Worm (Caenorhabditis elegans) whole organism, L4 larva: Measurements from ENCODE around the gene rmh-2.
A peak's percentile ranks its signal among the peaks of the same experiment; 100 is the strongest.

Experiments used
- D1046.2 ChIP-seq: fragments of 200-800 bp; sonication (Bioruptor generic); IDR thresholded peaks from 2 replicates; pipeline ENCODE4 v1.3.6; 2022; ENCODE audit warnings: missing genetic modification characterization, missing compliant biosample characterization
- F26F4.8 ChIP-seq: fragments of 200-800 bp; sonication (Bioruptor generic); conservative IDR thresholded peaks from 2 replicates; pipeline ENCODE4 v1.3.6; 2022; ENCODE audit warnings: missing genetic modification characterization, missing compliant biosample characterization
- F37D6.2 ChIP-seq: sonication (generic microtip); optimal IDR thresholded peaks from 2 replicates; lab custom pipeline; 2016; ENCODE audit warnings: mild to moderate bottlenecking, missing genetic modification characterization, missing compliant biosample characterization
- F44E2.7 ChIP-seq: fragments of 200-800 bp; sonication (Bioruptor generic); IDR thresholded peaks from 2 replicates; pipeline ENCODE4 v2.1.2; 2022; ENCODE audit warnings: missing genetic modification characterization, missing compliant biosample characterization
- F49E8.2 ChIP-seq: sonication (generic microtip); optimal IDR thresholded peaks from 2 replicates; lab custom pipeline; 2016; ENCODE audit warnings: missing compliant biosample characterization, mild to moderate bottlenecking, missing genetic modification characterization, borderline replicate concordance
- T20F7.1 ChIP-seq: fragments of 200-800 bp; sonication (Bioruptor generic); optimal IDR thresholded peaks from 2 replicates; lab custom pipeline; 2018; ENCODE audit warnings: mild to moderate bottlenecking, missing genetic modification characterization, missing compliant biosample characterization
- Y5F2A.4 ChIP-seq: fragments of 200-800 bp; sonication (Bioruptor generic); optimal IDR thresholded peaks from 2 replicates; lab custom pipeline; 2018; ENCODE audit warnings: mild to moderate bottlenecking, missing genetic modification characterization, missing compliant biosample characterization
- ZK546.5 ChIP-seq, 2 experiments: sonication (generic microtip); optimal IDR thresholded peaks; 2 replicates each; lab custom pipeline; 2017; ENCODE audit warnings: missing biosample characterization in 2 of 2, missing genetic modification characterization in 2 of 2
- aha-1 ChIP-seq: fragments of 150-350 bp; peaks from one replicate; lab custom pipeline; 2014; ENCODE audit warnings: missing biosample characterization, missing genetic modification characterization
- ceh-28 ChIP-seq: fragments of 150-350 bp; optimal IDR thresholded peaks from 2 replicates; lab custom pipeline; 2014; ENCODE audit warnings: missing biosample characterization, missing genetic modification reagents, missing genetic modification characterization
- ceh-44 ChIP-seq: fragments of 200-800 bp; sonication (Bioruptor generic); IDR thresholded peaks from 2 replicates; pipeline ENCODE4 v1.3.6; 2022; ENCODE audit warnings: missing genetic modification reagents, missing genetic modification characterization, missing compliant biosample characterization
- cey-2 ChIP-seq: sonication (generic microtip); optimal IDR thresholded peaks from 3 replicates; lab custom pipeline; 2017; ENCODE audit warnings: missing genetic modification characterization, mild to moderate bottlenecking, missing compliant biosample characterization, antibody characterized with exemption, borderline replicate concordance; ENCODE audit not compliant: insufficient read depth
- daf-12 ChIP-seq: fragments of 150-350 bp; optimal IDR thresholded peaks from 2 replicates; lab custom pipeline; 2014; ENCODE audit warnings: missing biosample characterization, missing genetic modification reagents, missing genetic modification characterization
- daf-19 ChIP-seq: fragments of 200-800 bp; sonication (Bioruptor generic); conservative IDR thresholded peaks from 2 replicates; pipeline ENCODE4 v1.3.6; 2022; ENCODE audit warnings: missing genetic modification characterization, missing compliant biosample characterization
- daf-8 ChIP-seq: fragments of 200-800 bp; sonication (Bioruptor generic); IDR thresholded peaks from 2 replicates; pipeline ENCODE4 v1.3.6; 2022; ENCODE audit warnings: missing genetic modification characterization, missing compliant biosample characterization
- dmd-6 ChIP-seq: fragments of 200-800 bp; sonication (Bioruptor generic); IDR thresholded peaks from 2 replicates; pipeline ENCODE4 v1.3.6; 2022; ENCODE audit warnings: missing genetic modification reagents, missing genetic modification characterization, missing compliant biosample characterization
- dpl-1 ChIP-seq: fragments of 150-350 bp; optimal IDR thresholded peaks from 2 replicates; lab custom pipeline; 2014; ENCODE audit warnings: missing biosample characterization, missing genetic modification reagents, missing genetic modification characterization
- egl-43 ChIP-seq: fragments of 200-800 bp; sonication (Bioruptor generic); IDR thresholded peaks from 2 replicates; pipeline ENCODE4 v1.3.6; 2022; ENCODE audit warnings: missing genetic modification reagents, missing genetic modification characterization, missing compliant biosample characterization
- fkh-10 ChIP-seq: fragments of 150-350 bp; optimal IDR thresholded peaks from 2 replicates; lab custom pipeline; 2014; ENCODE audit warnings: missing biosample characterization, missing genetic modification reagents, missing genetic modification characterization
- hlh-30 ChIP-seq: sonication (generic microtip); optimal IDR thresholded peaks from 2 replicates; lab custom pipeline; 2017; ENCODE audit warnings: antibody characterized with exemption, mild to moderate bottlenecking, missing genetic modification characterization, missing compliant biosample characterization; ENCODE audit not compliant: insufficient read depth
- lin-39 ChIP-seq: fragments of 150-350 bp; optimal IDR thresholded peaks from 2 replicates; lab custom pipeline; 2014; ENCODE audit warnings: missing biosample characterization, missing genetic modification reagents, missing genetic modification characterization
- lir-3 ChIP-seq: sonication (generic microtip); optimal IDR thresholded peaks from 2 replicates; lab custom pipeline; 2016; ENCODE audit warnings: mild to moderate bottlenecking, missing genetic modification characterization, missing compliant biosample characterization
- madf-9 ChIP-seq: fragments of 200-800 bp; sonication (Bioruptor generic); conservative IDR thresholded peaks from 2 replicates; pipeline ENCODE4 v1.3.6; 2022; ENCODE audit warnings: missing genetic modification reagents, missing genetic modification characterization, missing compliant biosample characterization
- mdl-1 ChIP-seq, 2 experiments: fragments of 150-350 bp in 1 of 2; sonication (generic microtip) in 1 of 2; optimal IDR thresholded peaks; 2 replicates each; lab custom pipeline; 2014 to 2017; ENCODE audit warnings: missing biosample characterization in 2 of 2, missing genetic modification characterization in 2 of 2
- mxl-2 ChIP-seq: fragments of 200-800 bp; sonication (Bioruptor generic); conservative IDR thresholded peaks from 2 replicates; pipeline ENCODE4 v1.3.6; 2022; ENCODE audit warnings: missing genetic modification reagents, missing genetic modification characterization, missing compliant biosample characterization
- nhr-25 ChIP-seq: sonication (generic microtip); optimal IDR thresholded peaks from 2 replicates; lab custom pipeline; 2017; ENCODE audit warnings: missing genetic modification characterization, mild to moderate bottlenecking, missing compliant biosample characterization, antibody characterized with exemption, moderate library complexity, borderline replicate concordance; ENCODE audit not compliant: insufficient read depth
- pha-4 ChIP-seq, 2 experiments: fragments of 150-350 bp in 1 of 2; fragments of 200-800 bp in 1 of 2; sonication (Bioruptor generic) in 1 of 2; IDR thresholded peaks in 1 of 2; optimal IDR thresholded peaks in 1 of 2; 2 replicates each; pipeline versions ENCODE4 v1.3.6 to Lab custom; 2014 to 2022; ENCODE audit warnings: missing genetic modification characterization in 2 of 2, missing genetic modification reagents in 2 of 2, missing biosample characterization in 1 of 2, missing compliant biosample characterization in 1 of 2
- php-3 ChIP-seq: fragments of 200-800 bp; sonication (Bioruptor generic); IDR thresholded peaks from 2 replicates; pipeline ENCODE4 v1.3.6; 2022; ENCODE audit warnings: missing genetic modification reagents, missing genetic modification characterization, missing compliant biosample characterization
- skn-1 ChIP-seq: fragments of 150-350 bp; optimal IDR thresholded peaks from 2 replicates; lab custom pipeline; 2014; ENCODE audit warnings: missing biosample characterization, missing genetic modification characterization
- snpc-1.2 ChIP-seq: fragments of 200-800 bp; sonication (Bioruptor generic); IDR thresholded peaks from 2 replicates; pipeline ENCODE4 v1.3.6; 2022; ENCODE audit warnings: missing genetic modification reagents, missing genetic modification characterization, missing compliant biosample characterization
- snpc-4 ChIP-seq: fragments of 150-350 bp; optimal IDR thresholded peaks from 2 replicates; lab custom pipeline; 2014; ENCODE audit warnings: missing biosample characterization, missing genetic modification characterization
- spr-1 ChIP-seq: sonication (generic microtip); optimal IDR thresholded peaks from 2 replicates; lab custom pipeline; 2016; ENCODE audit warnings: mild to moderate bottlenecking, missing genetic modification characterization, missing compliant biosample characterization
- spr-3 ChIP-seq: fragments of 200-800 bp; sonication (Bioruptor generic); optimal IDR thresholded peaks from 2 replicates; lab custom pipeline; 2018; ENCODE audit warnings: mild to moderate bottlenecking, missing genetic modification characterization, missing compliant biosample characterization
- unc-130 ChIP-seq: sonication (generic microtip); optimal IDR thresholded peaks from 2 replicates; lab custom pipeline; 2016; ENCODE audit warnings: missing genetic modification reagents, missing genetic modification characterization, missing compliant biosample characterization
- unc-39 ChIP-seq: sonication (generic microtip); optimal IDR thresholded peaks from 2 replicates; lab custom pipeline; 2017; ENCODE audit warnings: missing biosample characterization, missing genetic modification characterization
- zag-1 ChIP-seq: fragments of 150-350 bp; optimal IDR thresholded peaks from 2 replicates; lab custom pipeline; 2014; ENCODE audit warnings: missing biosample characterization, missing genetic modification characterization
- zfp-3 ChIP-seq: fragments of 200-800 bp; sonication (Bioruptor generic); conservative IDR thresholded peaks from 2 replicates; pipeline ENCODE4 v1.3.6; 2022; ENCODE audit warnings: missing genetic modification reagents, missing genetic modification characterization, missing compliant biosample characterization
- ztf-7 ChIP-seq: fragments of 150-350 bp; optimal IDR thresholded peaks from 2 replicates; lab custom pipeline; 2014; ENCODE audit warnings: missing biosample characterization, missing genetic modification characterization

rmh-2 gene

ce11 chrV:9970119-9970518 is 39.5 kb upstream of the rmh-2 start (continued):
- TF ChIP-seq spr-3 (GFP tag; lab: Kevin White, UChicago) (peak; percentile 87), ztf-7 (peak; percentile 66), F26F4.8 (peak; percentile 99), lir-3 (peak; percentile 83), zag-1 (tag; lab: Kevin White, UChicago) (no peak), ZK546.5 (tag; optimal IDR thresholded peaks at IDR 0.05; lab: Kevin White, UChicago) (no peak), unc-130 (peak; percentile 82), mdl-1 (tag; optimal IDR thresholded peaks at IDR 0.05; lab: Kevin White, UChicago) (no peak), nhr-25 (tag; lab: Kevin White, UChicago) (no peak), daf-8 (GFP tag; lab: Robert Waterston, UW) (peak; percentile 67; the same call in 1 of the 2 replicates), hlh-30 (tag; lab: Kevin White, UChicago) (peak; percentile 62), daf-12 (no peak), unc-39 (tag; lab: Kevin White, UChicago) (no peak), T20F7.1 (no peak), daf-19 (peak; percentile 86), skn-1 (tag; lab: Kevin White, UChicago) (no peak), Y5F2A.4 (GFP tag; lab: Kevin White, UChicago) (peak; percentile 92), ceh-44 (GFP tag; lab: Robert Waterston, UW) (peak; percentile 79), F37D6.2 (peak; percentile 79), aha-1 (tag; lab: Kevin White, UChicago) (peak; percentile 95), cey-2 (tag; lab: Kevin White, UChicago) (no peak), mxl-2 (GFP tag; lab: Robert Waterston, UW) (peak; percentile 74), dpl-1 (GFP tag; lab: Kevin White, UChicago) (peak; percentile 27), snpc-1.2 (GFP tag; lab: Robert Waterston, UW) (peak; percentile 93), madf-9 (GFP tag; lab: Robert Waterston, UW) (peak; percentile 83), dmd-6 (GFP tag; lab: Robert Waterston, UW) (peak; percentile 69), F49E8.2 (tag; lab: Kevin White, UChicago) (peak; percentile 83), fkh-10 (GFP tag; lab: Kevin White, UChicago) (no peak), lin-39 (tag; lab: Kevin White, UChicago) (no peak), snpc-4 (tag; lab: Kevin White, UChicago) (no peak), spr-1 (tag; lab: Kevin White, UChicago) (peak; percentile 88), ceh-28 (tag; lab: Kevin White, UChicago) (no peak), php-3 (peak; percentile 92), zfp-3 (GFP tag; lab: Robert Waterston, UW) (peak; percentile 79), pha-4 (GFP tag; IDR thresholded peaks at IDR 0.05; lab: Robert Waterston, UW) (peak; percentile 96), pha-4 (tag; optimal IDR thresholded peaks at IDR 0.05; lab: Kevin White, UChicago) (no peak)

- TF ChIP-seq F44E2.7 (GFP tag; lab: Robert Waterston, UW), result 0 out of 2 replicates have a peak, but pooled peaks have one; percentile 43
- no peak for TF ChIP-seq T20F7.1
- TF ChIP-seq egl-43, result peak; percentile 56; the same call in 1 of the 2 replicates
- 0 out of 2 replicates have a peak, but pooled peaks have one; percentile 67 for TF ChIP-seq D1046.2 (GFP tag; lab: Robert Waterston, UW)
Measured at ce11 chrV:9965891-9966290, 35.3 kb upstream of the rmh-2 start.
